Worm (Caenorhabditis elegans): ENCODE data around the gene clec-47.

The clec-47 gene

DNA sequence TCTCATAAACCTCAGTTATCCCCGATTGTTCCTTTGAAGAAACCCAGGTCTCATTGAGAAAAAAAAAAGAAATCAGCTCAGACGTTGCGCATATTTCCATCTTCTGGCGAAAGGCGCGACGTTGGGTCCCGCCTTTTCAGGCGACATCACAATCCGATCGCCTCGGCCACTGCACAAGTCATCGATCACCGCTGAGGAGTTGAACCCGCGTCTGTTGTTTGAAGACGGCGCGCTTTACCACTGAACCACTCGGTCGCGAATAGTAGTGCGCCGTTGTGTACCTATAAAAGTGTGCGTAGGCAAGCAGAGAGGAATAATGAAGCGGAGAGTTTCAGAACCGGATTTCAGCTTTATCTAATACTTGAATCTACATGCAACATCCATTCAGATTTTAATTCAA, 15.3 kb downstream of the clec-47 start, which contains the start of gene Y75B12B.11 (continued):
- TF ChIP-seq cey-2 (tag; optimal IDR thresholded peaks at IDR 0.05; ENCODE audit: borderline replicate concordance, insufficient read depth) (no peak), ctbp-1 (GFP tag; IDR thresholded peaks at IDR 0.05) (peak; percentile 93), arid-1 (GFP tag; conservative IDR thresholded peaks at IDR 0.05) (peak; percentile 97), zfp-2 (tag; optimal IDR thresholded peaks at IDR 0.05) (peak; percentile 66), fos-1 (tag; optimal IDR thresholded peaks at IDR 0.05) (no peak), mxl-2 (GFP tag; conservative IDR thresholded peaks at IDR 0.05) (peak; percentile 90), zfp-3 (GFP tag; conservative IDR thresholded peaks at IDR 0.05) (peak; percentile 92), T20F7.1 (GFP tag; optimal IDR thresholded peaks at IDR 0.05) (peak; percentile 77), mdt-29 (GFP tag; IDR thresholded peaks at IDR 0.05) (peak; percentile 79), tra-1 (GFP tag; IDR thresholded peaks at IDR 0.05) (peak; percentile 95), lin-39 (tag; optimal IDR thresholded peaks at IDR 0.05) (no peak), T26A8.4 (GFP tag; IDR thresholded peaks at IDR 0.05) (peak; percentile 94), tag-97 (GFP tag; IDR thresholded peaks at IDR 0.05) (no peak), daf-12 (tag; optimal IDR thresholded peaks at IDR 0.05) (no peak), daf-16 (GFP tag; optimal IDR thresholded peaks at IDR 0.05) (peak; percentile 88 to 98), daf-16 (tag; optimal IDR thresholded peaks at IDR 0.05) (peak; percentile 84), gei-8 (GFP tag; optimal IDR thresholded peaks at IDR 0.05) (peak; percentile 97), nhr-6 (tag; optimal IDR thresholded peaks at IDR 0.05) (peak; percentile 96), vab-7 (GFP tag; IDR thresholded peaks at IDR 0.05) (peak; percentile 98), hmg-1.1 (GFP tag; IDR thresholded peaks at IDR 0.05) (peak; percentile 92), madf-5 (GFP tag; IDR thresholded peaks at IDR 0.05) (peak; percentile 88 to 90), ceh-20 (GFP tag; IDR thresholded peaks at IDR 0.05) (peak; percentile 89), snpc-1.2 (GFP tag; IDR thresholded peaks at IDR 0.05) (peak; percentile 94), pha-4 (GFP tag; IDR thresholded peaks at IDR 0.05) (peak; percentile 97), pha-4 (tag; optimal IDR thresholded peaks at IDR 0.05) (no peak), nhr-237 (tag; optimal IDR thresholded peaks at IDR 0.05) (no peak), dmd-8 (GFP tag; IDR thresholded peaks at IDR 0.05) (peak; percentile 99), mdl-1 (tag; optimal IDR thresholded peaks at IDR 0.05) (no peak), ceh-32 (tag; optimal IDR thresholded peaks at IDR 0.05; ENCODE audit: poor library complexity) (peak; percentile 65), nhr-111 (GFP tag; optimal IDR thresholded peaks at IDR 0.05) (peak; percentile 98), pqm-1 (tag; optimal IDR thresholded peaks at IDR 0.05) (peak; percentile 7), ces-1 (GFP tag; optimal IDR thresholded peaks at IDR 0.05) (no peak), zip-2 (tag; optimal IDR thresholded peaks at IDR 0.05) (peak; percentile 45), ama-1 (optimal IDR thresholded peaks at IDR 0.05) (peak; percentile 82), spr-3 (GFP tag; optimal IDR thresholded peaks at IDR 0.05) (peak; percentile 93), saeg-2 (GFP tag; IDR thresholded peaks at IDR 0.05) (peak; percentile 92), unc-62 (GFP tag; optimal IDR thresholded peaks at IDR 0.05 in 1 of 2) (no peak), unc-62 (tag; optimal IDR thresholded peaks at IDR 0.05) (no peak), nhr-41 (GFP tag; IDR thresholded peaks at IDR 0.05) (peak; percentile 92), ztf-7 (tag; optimal IDR thresholded peaks at IDR 0.05) (peak; percentile 42), zip-11 (GFP tag; IDR thresholded peaks at IDR 0.05) (peak; percentile 88), madf-9 (GFP tag; conservative IDR thresholded peaks at IDR 0.05) (peak; percentile 91), ceh-44 (GFP tag; IDR thresholded peaks at IDR 0.05) (peak; percentile 95), unc-130 (GFP tag; optimal IDR thresholded peaks at IDR 0.05) (peak; percentile 92), nhr-10 (tag; optimal IDR thresholded peaks at IDR 0.05) (peak; percentile 39), lsy-2 (tag; optimal IDR thresholded peaks at IDR 0.05) (peak in 1 of 2 experiments; percentile 79), F44E2.7 (GFP tag; IDR thresholded peaks at IDR 0.05) (peak; percentile 98), F26F4.8 (GFP tag; conservative IDR thresholded peaks at IDR 0.05) (peak; percentile 99), lin-15B (tag; optimal IDR thresholded peaks at IDR 0.05) (peak; percentile 34), ZK337.2 (GFP tag; IDR thresholded peaks at IDR 0.05) (peak; percentile 89), mes-2 (tag; optimal IDR thresholded peaks at IDR 0.05; ENCODE audit: poor library complexity, severe bottlenecking) (peak; percentile 93), lin-1 (GFP tag; IDR thresholded peaks at IDR 0.05) (peak; percentile 96)

Data from whole organism, L4 larva.